Worm (Caenorhabditis elegans): ENCODE results near the gene prmt-6.
A peak's percentile ranks its signal among the peaks of the same experiment; 100 is the strongest.

prmt-6 gene

ce11 chrIV:2136607-2137006 is 5.8 kb downstream of the prmt-6 start, which contains the start of gene test-1:
Gene test-1 (plus strand): TSS chrIV:2136951.
- TF ChIP-seq him-1 (tag; optimal IDR thresholded peaks at IDR 0.05) = no peak
- TF ChIP-seq dao-5 (tag; optimal IDR thresholded peaks at IDR 0.05) = no peak
- TF ChIP-seq W03F9.2 (tag; optimal IDR thresholded peaks at IDR 0.05) = no peak

- TF ChIP-seq dao-5 (tag; optimal IDR thresholded peaks at IDR 0.05) (no peak), W03F9.2 (tag; optimal IDR thresholded peaks at IDR 0.05) (no peak), him-1 (tag; optimal IDR thresholded peaks at IDR 0.05) (no peak)
These were observed 6.7 kb downstream of the prmt-6 start for ce11 chrIV:2137478-2137877.

DNA sequence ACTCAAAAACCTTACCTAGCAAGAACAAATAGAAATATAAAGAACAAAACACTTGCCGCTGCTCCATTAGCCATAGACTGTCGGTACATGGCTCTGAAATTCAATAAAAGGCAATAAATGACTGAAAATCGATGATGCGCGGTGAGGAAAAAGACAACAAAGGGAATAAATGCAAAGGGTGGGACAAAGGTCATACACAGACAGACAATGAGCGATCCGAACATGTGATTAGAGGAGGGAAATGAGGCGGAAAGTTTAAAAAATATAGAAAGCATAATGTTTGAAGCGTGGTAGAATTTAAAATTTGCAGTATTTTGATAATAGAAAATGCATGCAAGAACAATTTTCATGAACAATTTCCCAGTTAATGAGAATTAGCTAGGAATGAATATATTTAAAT is 9.8 kb downstream of the prmt-6 start, which contains the start of gene C54E4.12:
Gene C54E4.12, minus strand, starts transcription at position 101 of the 400 bp plus-strand sequence.
- TF ChIP-seq him-1 (tag; optimal IDR thresholded peaks at IDR 0.05) (no peak), W03F9.2 (tag; optimal IDR thresholded peaks at IDR 0.05) (no peak)

DNA sequence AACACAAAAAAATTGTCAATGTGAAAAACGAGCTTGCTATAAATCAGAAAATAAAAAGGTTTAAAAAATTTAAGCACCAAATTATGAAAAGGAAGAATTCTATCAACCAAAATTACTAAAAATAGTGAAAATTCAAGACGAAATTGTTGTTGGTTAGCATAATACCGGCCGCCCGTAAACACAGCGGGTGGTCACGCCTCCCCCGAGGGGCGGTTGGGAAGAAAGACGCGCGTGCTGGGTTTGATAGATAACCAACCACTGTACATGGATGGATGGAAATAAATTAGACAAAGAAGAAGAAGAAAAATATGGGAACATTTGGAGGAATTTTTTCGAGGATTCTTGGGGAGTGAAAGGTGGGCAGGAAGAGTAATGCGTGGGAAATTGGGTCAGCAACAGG is 11.6 kb downstream of the prmt-6 start:
- TF ChIP-seq dao-5 (tag; optimal IDR thresholded peaks at IDR 0.05) (no peak), W03F9.2 (tag; optimal IDR thresholded peaks at IDR 0.05) (no peak), him-1 (tag; optimal IDR thresholded peaks at IDR 0.05) (no peak)

- TF ChIP-seq W03F9.2 (tag; optimal IDR thresholded peaks at IDR 0.05) (no peak), him-1 (tag; optimal IDR thresholded peaks at IDR 0.05) (no peak), dao-5 (tag; optimal IDR thresholded peaks at IDR 0.05) (no peak)
These were observed 18.5 kb downstream of the prmt-6 start, which contains the start of gene C54E4.5 for ce11 chrIV:2149247-2149756. Gene C54E4.5 (minus strand): TSS chrIV:2149297.

- TF ChIP-seq W03F9.2 (tag; optimal IDR thresholded peaks at IDR 0.05) (no peak), dao-5 (tag; optimal IDR thresholded peaks at IDR 0.05) (no peak)
These were observed 25.5 kb downstream of the prmt-6 start for ce11 chrIV:2156239-2156638.

- TF ChIP-seq W03F9.2 (tag; optimal IDR thresholded peaks at IDR 0.05) (no peak), him-1 (tag; optimal IDR thresholded peaks at IDR 0.05) (no peak)
These were observed 28.3 kb downstream of the prmt-6 start, which contains the start of gene gcy-37 for ce11 chrIV:2159069-2159468. Gene gcy-37 (minus strand): TSS chrIV:2159169.

- TF ChIP-seq him-1 (tag; optimal IDR thresholded peaks at IDR 0.05) (no peak), dao-5 (tag; optimal IDR thresholded peaks at IDR 0.05) (no peak), W03F9.2 (tag; optimal IDR thresholded peaks at IDR 0.05) (no peak)
These were observed 31.5 kb downstream of the prmt-6 start for ce11 chrIV:2162256-2162655.

DNA sequence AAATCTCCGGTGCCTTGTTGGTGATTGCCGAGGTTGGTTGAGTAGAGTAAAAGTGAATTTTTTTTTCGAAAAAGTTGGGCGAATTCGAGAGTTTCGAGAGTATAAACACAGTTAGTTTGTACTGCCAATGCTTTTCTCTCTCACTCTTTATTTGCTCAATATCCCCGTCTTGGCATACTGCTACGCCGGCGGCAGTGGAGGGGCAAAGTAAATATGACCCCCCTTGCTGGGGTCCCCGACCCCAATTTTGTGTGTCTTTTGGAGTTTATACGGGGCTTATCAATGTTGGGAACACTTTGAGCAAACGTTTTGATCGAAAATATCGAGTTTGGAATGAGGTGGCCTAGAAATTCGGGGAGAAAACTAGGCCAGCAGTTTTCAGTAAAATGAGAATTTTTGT is 37.7 kb downstream of the prmt-6 start, which contains the start of gene C54E4.4:
Gene C54E4.4, minus strand, starts transcription at position 101 of the 400 bp plus-strand sequence.
- TF ChIP-seq him-1 (tag; optimal IDR thresholded peaks at IDR 0.05) (no peak), W03F9.2 (tag; optimal IDR thresholded peaks at IDR 0.05) (no peak), dao-5 (tag; optimal IDR thresholded peaks at IDR 0.05) (no peak)

DNA sequence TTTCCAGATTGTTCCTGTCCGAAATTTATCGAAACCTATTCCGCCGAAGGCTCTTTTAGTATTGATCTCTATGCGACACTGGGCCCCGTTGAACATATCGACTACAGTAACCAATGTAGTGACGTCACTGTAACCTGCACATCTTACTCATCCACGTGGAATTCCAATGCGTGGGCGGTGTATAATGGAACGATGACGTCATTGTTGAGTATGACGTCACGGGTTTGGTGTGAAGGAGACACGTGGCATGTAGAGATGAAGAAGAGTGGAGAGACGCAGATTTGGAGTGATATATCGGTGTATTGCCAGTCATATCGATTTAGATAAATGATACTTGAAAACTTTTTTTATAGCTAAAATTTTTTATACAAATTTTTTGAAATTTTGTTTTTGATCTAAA is 39.6 kb downstream of the prmt-6 start:
- no peak for TF ChIP-seq W03F9.2 (tag; optimal IDR thresholded peaks at IDR 0.05)
- no peak for TF ChIP-seq him-1 (tag; optimal IDR thresholded peaks at IDR 0.05)
- no peak for TF ChIP-seq dao-5 (tag; optimal IDR thresholded peaks at IDR 0.05)

DNA sequence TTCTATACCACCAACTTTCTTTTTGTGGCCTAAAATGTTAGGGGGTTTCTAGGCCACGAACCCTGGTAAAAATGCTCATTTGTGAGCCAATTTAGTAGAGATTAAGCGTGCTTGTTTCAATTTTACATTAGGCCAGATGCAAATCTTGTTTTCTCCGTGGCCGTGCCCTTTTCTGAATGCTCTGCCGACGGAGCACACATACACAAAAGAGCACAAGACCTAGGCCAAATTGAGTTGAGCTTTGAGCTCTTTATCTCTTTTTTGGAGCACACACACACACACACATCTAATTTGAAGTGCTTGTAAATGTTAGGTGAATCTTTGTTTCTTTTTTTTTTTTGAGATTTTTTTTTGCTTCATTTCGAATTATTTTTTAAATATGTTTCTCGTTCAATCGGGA is 42.1 kb downstream of the prmt-6 start:
- no peak for TF ChIP-seq W03F9.2 (tag; optimal IDR thresholded peaks at IDR 0.05)
- no peak for TF ChIP-seq him-1 (tag; optimal IDR thresholded peaks at IDR 0.05)
- no peak for TF ChIP-seq dao-5 (tag; optimal IDR thresholded peaks at IDR 0.05)

DNA sequence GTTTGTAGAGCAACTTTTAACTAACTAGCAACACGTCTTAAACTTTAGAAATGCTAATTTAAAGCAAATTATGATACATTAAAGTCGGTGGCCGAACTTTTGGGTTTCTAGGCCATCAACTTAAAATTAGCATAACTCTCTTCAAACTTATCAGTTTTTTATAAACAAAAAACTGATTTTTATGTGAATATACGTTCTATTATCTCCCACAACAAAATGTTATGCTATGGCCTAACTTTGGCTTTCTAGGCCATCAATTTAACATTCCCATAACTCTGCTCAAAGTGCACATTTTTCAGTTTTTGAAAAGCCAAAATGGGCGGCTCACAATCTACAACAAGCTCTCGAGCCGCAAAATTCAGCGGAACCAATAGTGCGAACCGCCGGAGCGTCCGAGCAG is 44.5 kb downstream of the prmt-6 start, which contains the start of gene C54E4.1:
Gene C54E4.1, plus strand, starts transcription at position 301 of the 400 bp plus-strand sequence.
- TF ChIP-seq him-1 (tag; optimal IDR thresholded peaks at IDR 0.05) = no peak
- no peak for TF ChIP-seq W03F9.2 (tag; optimal IDR thresholded peaks at IDR 0.05)
- no peak for TF ChIP-seq dao-5 (tag; optimal IDR thresholded peaks at IDR 0.05)

ce11 chrIV:2177545-2177944 is 46.8 kb downstream of the prmt-6 start, which contains the start of gene hrpu-2:
Gene hrpu-2 (plus strand): TSS chrIV:2177896.
- TF ChIP-seq dao-5 (tag; optimal IDR thresholded peaks at IDR 0.05) (no peak), him-1 (tag; optimal IDR thresholded peaks at IDR 0.05) (peak; percentile 35), W03F9.2 (tag; optimal IDR thresholded peaks at IDR 0.05) (peak; percentile 73)

Measured in whole organism, L4/young adult.